Fruit fly (Drosophila melanogaster): ENCODE data around the gene galectin.

DNA sequence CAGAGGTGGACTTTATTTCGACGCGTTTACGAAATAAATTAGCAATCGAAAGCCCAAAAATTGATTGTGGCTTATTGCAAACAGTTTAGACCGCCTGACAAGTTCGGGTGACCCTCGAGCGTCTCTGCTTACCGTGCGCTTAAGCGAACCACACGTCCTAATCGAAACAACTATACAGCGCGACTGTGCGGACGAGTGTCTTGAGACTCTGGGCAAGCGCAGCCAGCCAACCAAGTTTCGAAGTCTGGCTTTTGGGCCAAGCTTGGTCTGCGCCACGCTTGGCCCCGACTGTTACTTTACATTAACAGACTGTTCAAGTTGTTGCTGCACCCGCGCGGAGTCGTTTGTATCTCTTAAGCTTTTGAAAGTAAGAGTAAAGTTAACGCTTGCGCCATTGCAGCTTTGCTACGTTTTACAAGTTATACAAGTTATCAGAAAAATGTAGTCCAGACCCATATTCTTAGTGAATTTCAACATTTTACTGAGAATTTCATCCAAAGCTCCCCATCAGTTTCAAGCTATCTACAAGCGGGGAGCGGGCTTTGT lies 12.4 kb upstream of the galectin start:
- no peak for TF ChIP-seq rgr (GFP tag; optimal IDR thresholded peaks at IDR 0.05)
- TF ChIP-seq foxo (GFP tag; optimal IDR thresholded peaks at IDR 0.05): no peak
- no peak for TF ChIP-seq Dif (GFP tag; optimal IDR thresholded peaks at IDR 0.05; ENCODE audit: partially characterized antibody)
- TF ChIP-seq Sp1 (GFP tag; optimal IDR thresholded peaks at IDR 0.05): no peak
- no peak for TF ChIP-seq psq (GFP tag; optimal IDR thresholded peaks at IDR 0.05)
- no peak for TF ChIP-seq brk (GFP tag; optimal IDR thresholded peaks at IDR 0.05)
- no peak for TF ChIP-seq Hr78 (GFP tag; optimal IDR thresholded peaks at IDR 0.05)
- no peak for TF ChIP-seq Myc (optimal IDR thresholded peaks at IDR 0.05)
- no peak for TF ChIP-seq tai (GFP tag; optimal IDR thresholded peaks at IDR 0.05)
- TF ChIP-seq jim (GFP tag; optimal IDR thresholded peaks at IDR 0.05): no peak

Measured in whole organism, wandering third instar larva.